Worm (Caenorhabditis elegans) whole organism, L4/young adult: ENCODE results near the gene clec-197.

Source experiments
- W03F9.2 ChIP-seq: fragments of 150-350 bp; optimal IDR thresholded peaks from 2 replicates; lab custom pipeline; 2014; ENCODE audit warnings: missing biosample characterization, missing genetic modification characterization
- dao-5 ChIP-seq: sonication (generic microtip); optimal IDR thresholded peaks from 2 replicates; lab custom pipeline; 2016; ENCODE audit warnings: missing genotype, missing genetic modification characterization, moderate library complexity, missing compliant biosample characterization
- him-1 ChIP-seq: sonication (generic microtip); optimal IDR thresholded peaks from 2 replicates; lab custom pipeline; 2016; ENCODE audit warnings: missing genotype, missing genetic modification reagents, missing genetic modification characterization, missing compliant biosample characterization

ce11 chrIV:17341033-17341432, 5.5 kb downstream of the clec-197 start:
- no peak for TF ChIP-seq him-1
- TF ChIP-seq W03F9.2 (tag; lab: Kevin White, UChicago) = no peak
- no peak for TF ChIP-seq dao-5 (tag; lab: Kevin White, UChicago)
